Fruit fly (Drosophila melanogaster): ENCODE measurements around the gene b.

DNA sequence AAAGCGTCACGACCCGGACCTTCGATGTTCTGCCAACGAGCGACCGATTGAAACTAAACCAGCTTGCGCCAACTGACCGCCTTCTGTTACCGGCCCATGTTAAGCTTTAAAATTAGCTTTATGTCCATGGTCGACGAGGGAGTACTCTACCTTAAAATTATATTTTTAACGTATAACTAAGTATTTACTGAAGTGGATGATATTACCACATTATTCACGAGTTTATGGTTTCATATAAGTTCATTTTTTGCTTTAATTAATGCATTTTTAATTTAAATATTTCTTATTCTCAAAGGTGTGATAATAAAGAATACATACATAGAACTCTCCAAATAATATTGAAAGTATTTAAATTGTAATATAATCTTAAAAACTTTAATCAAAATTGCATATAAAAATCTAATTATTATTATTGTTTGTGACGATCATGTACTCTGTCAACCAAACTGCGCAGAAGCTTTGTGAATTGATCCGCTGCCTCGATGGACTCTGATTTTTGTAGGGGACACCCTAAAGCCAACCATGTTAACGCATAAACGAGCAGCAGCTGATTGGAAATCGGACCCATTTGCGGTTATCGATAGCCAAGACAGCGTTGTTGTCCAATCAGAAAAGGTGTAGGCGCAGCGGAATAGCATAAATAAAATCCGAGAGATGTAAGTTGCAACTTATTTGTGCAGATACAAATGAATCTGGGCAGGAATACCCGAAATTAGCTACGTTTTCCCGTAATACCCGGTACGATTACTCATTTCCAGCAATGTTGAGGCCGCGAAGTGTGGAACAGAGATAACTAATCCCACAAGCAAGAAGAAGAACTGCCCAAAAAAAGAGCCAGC lies 40.7 kb upstream of the b start, which contains the start of the genes CG9008 and p38b:
- TF ChIP-seq Hr96 (GFP tag; optimal IDR thresholded peaks at IDR 0.05), result no peak
- TF ChIP-seq Crg-1 (GFP tag; optimal IDR thresholded peaks at IDR 0.05), result no peak

Data from whole organism, adult.